Worm (Caenorhabditis elegans) whole organism, young adult: Measurements from ENCODE around the gene col-155.
"Not testable (repeated sequence)": the region's sequence is repeated elsewhere in the genome, so short reads cannot be mapped to it uniquely, and the experiment has no call there.

Experiments used
- B0035.1 ChIP-seq: sonication (generic microtip); optimal IDR thresholded peaks from 2 replicates; lab custom pipeline; 2016; ENCODE audit warnings: missing genetic modification characterization, mild to moderate bottlenecking, missing compliant biosample characterization, missing genotype, missing genetic modification reagents
- C06A6.2 ChIP-seq: fragments of 200-800 bp; sonication (Bioruptor generic); conservative IDR thresholded peaks from 2 replicates; pipeline ENCODE4 v1.3.6; 2022; ENCODE audit warnings: missing genetic modification characterization, missing compliant biosample characterization
- C17E4.6 ChIP-seq: fragments of 200-800 bp; sonication (Bioruptor generic); IDR thresholded peaks from 2 replicates; pipeline ENCODE4 v1.3.6; 2022; ENCODE audit warnings: missing genetic modification reagents, missing genetic modification characterization, missing compliant biosample characterization
- F22D6.2 ChIP-seq: sonication (generic microtip); optimal IDR thresholded peaks from 2 replicates; lab custom pipeline; 2016; ENCODE audit warnings: mild to moderate bottlenecking, missing genetic modification characterization, missing compliant biosample characterization
- F33H1.4 ChIP-seq: fragments of 200-800 bp; sonication (Bioruptor generic); IDR thresholded peaks from 2 replicates; pipeline ENCODE4 v1.3.6; 2022; ENCODE audit warnings: missing genetic modification reagents, missing genetic modification characterization, missing compliant biosample characterization
- F39B2.1 ChIP-seq: fragments of 200-800 bp; sonication (Bioruptor generic); IDR thresholded peaks from 2 replicates; pipeline ENCODE4 v1.3.6; 2022; ENCODE audit warnings: missing genetic modification reagents, missing genetic modification characterization, missing compliant biosample characterization
- F49E8.2 ChIP-seq: sonication (generic microtip); optimal IDR thresholded peaks from 3 replicates; lab custom pipeline; 2017; ENCODE audit warnings: missing genetic modification characterization, mild to moderate bottlenecking, missing compliant biosample characterization, antibody characterized with exemption, moderate library complexity; ENCODE audit not compliant: insufficient read depth
- Y56A3A.18 ChIP-seq: fragments of 200-800 bp; sonication (Bioruptor generic); IDR thresholded peaks from 2 replicates; pipeline ENCODE4 v1.3.6; 2022; ENCODE audit warnings: missing genetic modification reagents, missing genetic modification characterization, missing compliant biosample characterization
- aptf-3 ChIP-seq: fragments of 200-800 bp; sonication (Bioruptor generic); IDR thresholded peaks from 2 replicates; pipeline ENCODE4 v1.3.6; 2022; ENCODE audit warnings: missing genetic modification characterization, missing compliant biosample characterization
- atf-7 ChIP-seq: sonication (generic microtip); optimal IDR thresholded peaks from 2 replicates; lab custom pipeline; 2017; ENCODE audit warnings: mild to moderate bottlenecking, missing genetic modification characterization, missing compliant biosample characterization
- attf-3 ChIP-seq: fragments of 200-800 bp; sonication (Bioruptor generic); conservative IDR thresholded peaks from 2 replicates; pipeline ENCODE4 v1.3.6; 2022; ENCODE audit warnings: missing genetic modification reagents, missing genetic modification characterization, missing compliant biosample characterization
- cebp-2 ChIP-seq: fragments of 200-800 bp; sonication (Bioruptor generic); IDR thresholded peaks from 2 replicates; pipeline ENCODE4 v1.3.6; 2022; ENCODE audit warnings: missing genetic modification characterization, missing compliant biosample characterization
- chd-7 ChIP-seq: sonication (generic microtip); optimal IDR thresholded peaks from 2 replicates; lab custom pipeline; 2016; ENCODE audit warnings: mild to moderate bottlenecking, missing genetic modification characterization, moderate library complexity, missing compliant biosample characterization
- dox-1 ChIP-seq: fragments of 200-800 bp; sonication (Bioruptor generic); IDR thresholded peaks from 2 replicates; pipeline ENCODE4 v1.3.6; 2022; ENCODE audit warnings: missing genetic modification reagents, missing genetic modification characterization, missing compliant biosample characterization
- egrh-3 ChIP-seq: fragments of 200-800 bp; sonication (Bioruptor generic); IDR thresholded peaks from 2 replicates; pipeline ENCODE4 v1.3.6; 2022; ENCODE audit warnings: missing genetic modification reagents, missing genetic modification characterization, missing compliant biosample characterization
- fkh-3 ChIP-seq: sonication (generic microtip); optimal IDR thresholded peaks from 2 replicates; lab custom pipeline; 2016; ENCODE audit warnings: mild to moderate bottlenecking, missing genetic modification characterization, missing compliant biosample characterization
- gei-17 ChIP-seq: fragments of 200-800 bp; sonication (Bioruptor generic); optimal IDR thresholded peaks from 2 replicates; lab custom pipeline; 2018; ENCODE audit warnings: mild to moderate bottlenecking, missing genetic modification characterization, missing compliant biosample characterization
- hmg-20 ChIP-seq: fragments of 200-800 bp; sonication (Bioruptor generic); IDR thresholded peaks from 2 replicates; pipeline ENCODE4 v1.3.6; 2022; ENCODE audit warnings: missing genetic modification reagents, missing genetic modification characterization, missing compliant biosample characterization
- hrde-1 ChIP-seq: sonication (generic microtip); optimal IDR thresholded peaks from 2 replicates; lab custom pipeline; 2016; ENCODE audit warnings: missing genetic modification characterization, mild to moderate bottlenecking, missing compliant biosample characterization, moderate library complexity, missing genotype, missing genetic modification reagents, borderline replicate concordance
- lin-35 ChIP-seq, 3 experiments: fragments of 150-350 bp in 2 of 3; sonication (generic microtip) in 1 of 3; optimal IDR thresholded peaks; 2 replicates each; lab custom pipeline; 2014 to 2018; ENCODE audit warnings: missing biosample characterization in 3 of 3, missing genetic modification characterization in 3 of 3, missing genetic modification reagents in 3 of 3
- lir-1 ChIP-seq: fragments of 200-800 bp; sonication (Bioruptor generic); conservative IDR thresholded peaks from 2 replicates; pipeline ENCODE4 v1.3.6; 2022; ENCODE audit warnings: missing genetic modification reagents, missing genetic modification characterization, missing compliant biosample characterization
- mcd-1 ChIP-seq: fragments of 200-800 bp; sonication (Bioruptor generic); IDR thresholded peaks from 2 replicates; pipeline ENCODE4 v1.3.6; 2022; ENCODE audit warnings: missing genetic modification reagents, missing genetic modification characterization, missing compliant biosample characterization
- mes-4 ChIP-seq: sonication (generic microtip); optimal IDR thresholded peaks from 2 replicates; lab custom pipeline; 2016; ENCODE audit warnings: missing genotype, missing genetic modification characterization, missing compliant biosample characterization
- mxl-1 ChIP-seq: sonication (generic microtip); optimal IDR thresholded peaks from 2 replicates; lab custom pipeline; 2016; ENCODE audit warnings: missing genetic modification characterization, missing compliant biosample characterization
- nfyb-1 ChIP-seq: fragments of 200-800 bp; sonication (Bioruptor generic); IDR thresholded peaks from 2 replicates; pipeline ENCODE4 v1.3.6; 2022; ENCODE audit warnings: missing genetic modification reagents, missing genetic modification characterization, missing compliant biosample characterization
- nhr-179 ChIP-seq: sonication (generic microtip); optimal IDR thresholded peaks from 2 replicates; lab custom pipeline; 2016; ENCODE audit warnings: mild to moderate bottlenecking, missing genetic modification characterization, missing compliant biosample characterization
- pbrm-1 ChIP-seq: fragments of 200-800 bp; sonication (Bioruptor generic); IDR thresholded peaks from 2 replicates; pipeline ENCODE4 v1.3.6; 2022; ENCODE audit warnings: missing genetic modification reagents, missing genetic modification characterization, missing compliant biosample characterization
- rec-8 ChIP-seq, 2 experiments: sonication (generic microtip); optimal IDR thresholded peaks; 2 replicates each; lab custom pipeline; 2016; ENCODE audit warnings: mild to moderate bottlenecking in 2 of 2, missing genetic modification characterization in 2 of 2, missing genetic modification reagents in 2 of 2, missing genotype in 2 of 2, missing biosample characterization in 1 of 2, missing compliant biosample characterization in 1 of 2, moderate library complexity in 1 of 2
- rpc-1 ChIP-seq, 2 experiments: fragments of 150-350 bp in 1 of 2; sonication (generic microtip) in 1 of 2; optimal IDR thresholded peaks; 2 replicates each; lab custom pipeline; 2014 to 2018; ENCODE audit warnings: missing biosample characterization in 1 of 2, missing genetic modification characterization in 1 of 2, missing genetic modification reagents in 1 of 2, missing genotype in 1 of 2
- snpc-1.1 ChIP-seq: sonication (generic microtip); optimal IDR thresholded peaks from 2 replicates; lab custom pipeline; 2017; ENCODE audit warnings: missing genetic modification characterization, mild to moderate bottlenecking, missing compliant biosample characterization, antibody characterized with exemption, moderate library complexity, missing genotype, missing genetic modification reagents; ENCODE audit not compliant: insufficient read depth
- snpc-1.3 ChIP-seq: sonication (generic microtip); optimal IDR thresholded peaks from 2 replicates; lab custom pipeline; 2017; ENCODE audit warnings: missing genetic modification characterization, mild to moderate bottlenecking, missing compliant biosample characterization, antibody characterized with exemption, moderate library complexity, missing genotype, missing genetic modification reagents; ENCODE audit not compliant: insufficient read depth
- tbx-9 ChIP-seq: sonication (generic microtip); optimal IDR thresholded peaks from 2 replicates; lab custom pipeline; 2016; ENCODE audit warnings: borderline replicate concordance, missing genetic modification characterization, inconsistent platforms, missing compliant biosample characterization
- xnd-1 ChIP-seq: sonication (generic microtip); optimal IDR thresholded peaks from 2 replicates; lab custom pipeline; 2016; ENCODE audit warnings: missing genotype, missing genetic modification reagents, missing genetic modification characterization, missing compliant biosample characterization
- ztf-25 ChIP-seq: fragments of 200-800 bp; sonication (Bioruptor generic); IDR thresholded peaks from 2 replicates; pipeline ENCODE4 v1.3.6; 2022; ENCODE audit warnings: missing genetic modification reagents, missing genetic modification characterization, missing compliant biosample characterization

The col-155 gene

ce11 chrV:11403059-11403458 is 13.4 kb upstream of the col-155 start:
- TF ChIP-seq F33H1.4 (GFP tag; lab: Robert Waterston, UW) = no peak
- TF ChIP-seq snpc-1.3 (tag; lab: Kevin White, UChicago) = no peak
- TF ChIP-seq egrh-3 (GFP tag; lab: Robert Waterston, UW) = no peak
- no peak for TF ChIP-seq tbx-9 (tag; lab: Kevin White, UChicago)
- TF ChIP-seq chd-7 = no peak
- no peak for TF ChIP-seq F39B2.1 (GFP tag; lab: Robert Waterston, UW)
- no peak for TF ChIP-seq nfyb-1 (GFP tag; lab: Robert Waterston, UW)
- TF ChIP-seq pbrm-1 (GFP tag; lab: Robert Waterston, UW) = no peak
- no peak for TF ChIP-seq Y56A3A.18
- TF ChIP-seq lin-35 (GFP tag; optimal IDR thresholded peaks at IDR 0.05; lab: Kevin White, UChicago) = no peak
- no peak for TF ChIP-seq snpc-1.1 (tag; lab: Kevin White, UChicago)
- no peak for TF ChIP-seq C06A6.2 (GFP tag; lab: Robert Waterston, UW)

DNA sequence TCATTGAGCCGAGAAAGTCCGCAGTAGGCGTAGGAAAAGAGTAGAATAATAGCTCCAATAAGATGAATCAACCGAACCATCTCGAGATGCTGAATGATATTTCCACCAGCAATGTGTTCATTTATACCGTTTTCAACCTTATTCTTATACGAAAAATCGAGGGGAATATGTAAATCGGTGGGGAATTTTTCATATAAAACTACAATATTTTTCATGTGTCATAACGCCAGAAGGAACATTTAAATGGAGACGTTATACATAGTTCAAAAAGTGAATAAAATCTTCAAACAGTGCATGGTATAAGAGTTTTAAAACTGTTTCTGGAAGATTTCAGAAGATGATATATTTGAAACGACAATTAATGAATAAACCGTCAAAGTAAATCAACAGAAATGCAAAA is 12.9 kb upstream of the col-155 start, which contains the start of gene nas-19:
Gene nas-19 (minus strand): TSS at position 101 of the 400 bp plus-strand sequence.
- TF ChIP-seq xnd-1 (tag; lab: Kevin White, UChicago) (no peak), lir-1 (no peak), rpc-1 (optimal IDR thresholded peaks at IDR 0.05; lab: Kevin White, UChicago) (no peak), rpc-1 (tag; optimal IDR thresholded peaks at IDR 0.05; lab: Kevin White, UChicago) (no peak), cebp-2 (GFP tag; lab: Robert Waterston, UW) (no peak), F49E8.2 (tag; lab: Kevin White, UChicago) (no peak), nfyb-1 (GFP tag; lab: Robert Waterston, UW) (no peak)

DNA sequence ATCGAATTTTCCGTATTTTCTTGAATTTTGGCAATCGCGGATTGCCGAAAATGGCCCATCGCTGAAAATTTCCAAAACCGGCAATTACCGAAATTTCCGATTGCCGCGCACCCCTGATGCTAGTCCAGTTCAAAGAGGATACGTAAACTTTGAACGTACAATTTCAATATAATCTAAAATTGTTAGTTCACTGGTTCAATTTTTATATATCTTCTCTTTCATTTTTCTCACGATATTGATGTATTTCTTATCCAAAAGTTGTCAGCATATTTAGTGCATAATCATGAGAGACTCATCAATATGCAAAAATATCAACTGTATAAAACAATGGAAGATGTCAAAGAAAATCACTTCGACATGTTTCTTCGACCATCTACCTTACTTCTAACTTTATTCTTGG is 8.9 kb upstream of the col-155 start, which contains the start of gene nas-17:
Gene nas-17 (plus strand): TSS at position 301 of the 400 bp plus-strand sequence.
- TF ChIP-seq dox-1 (GFP tag; lab: Robert Waterston, UW) = no peak
- TF ChIP-seq ztf-25 (GFP tag; lab: Robert Waterston, UW) = no peak
- TF ChIP-seq C06A6.2 (GFP tag; lab: Robert Waterston, UW) = no peak

DNA sequence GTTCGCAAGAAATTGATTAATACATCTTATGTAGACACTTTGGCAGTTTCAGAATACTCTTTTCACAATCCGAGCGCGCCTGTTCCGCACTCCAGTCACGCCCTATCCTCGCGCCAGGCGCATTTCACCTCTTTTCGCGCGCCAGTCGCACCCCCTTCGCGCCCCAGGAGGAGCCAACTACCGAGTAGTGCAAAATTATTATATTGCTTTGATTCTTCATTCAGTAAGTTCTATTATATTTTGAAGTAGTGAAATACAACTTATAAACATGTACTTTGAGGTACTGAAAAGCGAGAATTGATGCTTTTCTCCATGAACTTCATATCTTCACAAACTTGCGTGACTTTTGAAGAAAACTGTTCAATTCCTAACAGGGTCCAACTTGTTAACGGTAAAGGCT is 6.5 kb upstream of the col-155 start, which contains the start of gene nas-18:
Gene nas-18 (plus strand): TSS at position 301 of the 400 bp plus-strand sequence.
- not testable (repeated sequence) for TF ChIP-seq lin-35 (GFP tag; optimal IDR thresholded peaks at IDR 0.05; lab: Kevin White, UChicago); mxl-1 (tag; lab: Kevin White, UChicago); mes-4 (tag; lab: Kevin White, UChicago)

DNA sequence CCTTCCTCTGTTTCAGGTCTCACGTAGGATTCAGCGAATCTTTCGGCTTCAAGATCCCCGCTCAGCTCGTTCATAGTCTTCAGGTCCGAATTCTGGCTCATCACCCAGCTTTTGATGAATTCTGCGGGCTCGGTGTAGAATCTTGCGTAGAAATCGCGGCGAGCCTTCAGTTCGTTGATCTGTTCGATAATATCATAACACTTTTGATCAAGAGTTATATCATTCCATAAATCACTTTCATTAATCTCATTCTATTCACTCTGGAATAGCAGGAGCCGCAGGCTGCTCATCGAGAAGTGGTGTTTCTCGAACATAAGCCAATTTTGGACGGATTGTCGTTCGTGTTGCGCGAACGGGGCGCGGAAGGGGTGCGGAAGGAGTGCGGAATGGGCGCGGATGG is 5.3 kb upstream of the col-155 start, which contains the start of gene K03B8.4:
Gene K03B8.4 (minus strand): TSS at position 101 of the 400 bp plus-strand sequence.
- TF ChIP-seq snpc-1.3 (tag; lab: Kevin White, UChicago); fkh-3 (tag; lab: Kevin White, UChicago); rec-8 (tag; optimal IDR thresholded peaks at IDR 0.05; lab: Kevin White, UChicago): not testable (repeated sequence)

DNA sequence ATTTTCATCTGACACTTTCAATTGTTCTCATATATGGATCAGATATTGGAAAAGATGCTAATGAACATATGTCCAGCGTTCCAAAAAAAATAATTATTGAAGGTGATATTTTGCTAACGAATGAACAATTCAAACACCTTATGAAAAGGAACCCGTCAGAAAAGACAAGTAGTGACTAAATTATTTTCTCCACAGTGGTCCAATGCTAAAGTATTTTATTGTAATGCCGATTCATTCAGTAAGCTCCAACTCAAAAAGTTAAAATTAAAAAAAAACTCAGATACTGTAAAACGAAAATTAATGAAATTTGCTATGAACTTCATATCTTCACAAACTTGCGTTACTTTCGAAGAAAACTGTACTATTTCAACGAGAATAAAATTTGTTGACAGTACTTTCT is 2.3 kb upstream of the col-155 start, which contains the start of gene nas-16:
Gene nas-16 (plus strand): TSS at position 301 of the 400 bp plus-strand sequence.
- TF ChIP-seq atf-7 (no peak), gei-17 (GFP tag; lab: Kevin White, UChicago) (no peak), aptf-3 (no peak), F22D6.2 (tag; lab: Kevin White, UChicago) (no peak), C17E4.6 (GFP tag; lab: Robert Waterston, UW) (no peak), hrde-1 (no peak), B0035.1 (no peak), mcd-1 (GFP tag; lab: Robert Waterston, UW) (no peak), attf-3 (no peak), mxl-1 (tag; lab: Kevin White, UChicago) (no peak), nhr-179 (tag; lab: Kevin White, UChicago) (no peak), hmg-20 (GFP tag; lab: Robert Waterston, UW) (no peak), snpc-1.1 (tag; lab: Kevin White, UChicago) (no peak)
